Fruit fly (Drosophila melanogaster): ENCODE results near the gene SPE.

The SPE gene

DNA sequence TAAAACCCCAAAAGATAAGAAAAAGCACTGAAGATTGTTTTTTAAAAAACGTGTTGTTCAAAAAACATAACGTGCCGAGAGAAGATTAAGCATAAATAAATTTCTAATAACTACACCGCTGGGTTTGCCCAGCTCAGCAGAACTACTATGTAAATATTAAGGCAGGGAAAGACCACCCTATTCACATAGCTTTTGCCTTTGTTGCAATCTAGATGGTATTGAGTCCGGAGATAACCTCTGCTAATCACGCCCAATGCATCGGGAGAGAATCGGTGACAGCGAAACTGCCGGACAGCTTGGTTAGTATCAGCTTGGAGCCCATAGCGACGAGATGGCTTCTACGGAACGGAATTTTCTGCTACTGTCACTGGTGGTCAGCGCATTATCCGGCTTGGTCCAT lies at the start of gene SPE:
Gene SPE (plus strand): TSS at position 301 of the 400 bp plus-strand sequence.
- TF ChIP-seq CG8478 (optimal IDR thresholded peaks at IDR 0.05) (no peak), CTCF (optimal IDR thresholded peaks at IDR 0.05) (no peak)

DNA sequence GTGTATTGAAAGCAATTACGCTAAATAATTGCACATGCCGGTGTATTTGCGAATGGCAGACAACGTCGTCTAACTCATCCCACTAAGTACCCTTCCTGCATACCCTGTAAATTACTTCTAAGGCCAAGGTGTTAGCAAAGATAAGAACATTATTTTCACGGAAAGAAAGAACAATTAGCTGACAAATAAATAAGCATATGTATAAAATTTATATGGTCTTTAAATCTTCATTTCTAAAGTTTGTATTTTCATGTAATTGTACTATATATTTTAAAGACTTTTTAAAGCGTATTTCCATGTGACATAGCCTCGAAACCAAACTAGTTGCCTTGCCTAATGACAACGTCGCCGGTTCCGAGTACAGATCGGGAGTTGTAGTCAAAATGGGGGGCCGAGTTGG lies 48.8 kb upstream of the SPE start:
- TF ChIP-seq CTCF (optimal IDR thresholded peaks at IDR 0.05) (no peak), CG8478 (optimal IDR thresholded peaks at IDR 0.05) (no peak)

DNA sequence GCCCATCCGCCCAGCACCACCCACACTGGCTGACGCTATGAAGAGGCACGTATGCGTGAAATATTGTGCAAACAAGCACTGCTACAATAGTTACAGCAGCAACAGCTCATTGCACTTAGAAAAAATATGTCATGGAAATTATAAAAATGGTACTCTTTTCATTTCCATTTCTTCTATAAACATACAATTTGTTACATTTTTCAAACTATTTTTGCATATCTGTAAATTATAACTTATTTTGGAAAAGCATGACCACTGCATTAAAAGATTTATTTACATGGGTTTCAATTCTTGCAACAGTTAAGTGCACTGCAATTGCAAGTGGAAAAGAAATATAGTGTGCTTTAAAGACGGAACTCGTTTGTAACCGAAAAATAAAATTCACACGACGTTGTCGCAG lies 47.7 kb upstream of the SPE start:
- TF ChIP-seq CTCF (optimal IDR thresholded peaks at IDR 0.05) = no peak
- no peak for TF ChIP-seq CG8478 (optimal IDR thresholded peaks at IDR 0.05)

DNA sequence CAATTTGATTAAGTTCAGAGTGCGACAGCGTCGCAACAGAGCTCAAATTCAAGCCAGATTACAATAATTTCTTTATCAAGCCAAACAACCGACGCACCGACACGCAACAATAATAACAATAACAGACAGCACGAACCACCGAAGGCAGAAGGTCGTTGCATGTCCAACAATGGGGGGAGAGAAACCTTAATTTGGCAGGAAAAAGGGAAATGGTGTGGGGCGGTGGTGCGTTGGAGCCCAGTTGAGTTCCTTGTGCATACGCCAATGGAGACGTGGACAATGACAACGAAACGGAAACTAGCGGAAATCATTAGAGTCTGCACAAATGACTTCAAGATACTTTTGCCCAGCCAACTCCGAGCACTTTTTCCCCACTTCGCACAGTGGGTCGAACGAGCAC lies 46.5 kb upstream of the SPE start:
- TF ChIP-seq CG8478 (optimal IDR thresholded peaks at IDR 0.05) (no peak), CTCF (optimal IDR thresholded peaks at IDR 0.05) (no peak)

DNA sequence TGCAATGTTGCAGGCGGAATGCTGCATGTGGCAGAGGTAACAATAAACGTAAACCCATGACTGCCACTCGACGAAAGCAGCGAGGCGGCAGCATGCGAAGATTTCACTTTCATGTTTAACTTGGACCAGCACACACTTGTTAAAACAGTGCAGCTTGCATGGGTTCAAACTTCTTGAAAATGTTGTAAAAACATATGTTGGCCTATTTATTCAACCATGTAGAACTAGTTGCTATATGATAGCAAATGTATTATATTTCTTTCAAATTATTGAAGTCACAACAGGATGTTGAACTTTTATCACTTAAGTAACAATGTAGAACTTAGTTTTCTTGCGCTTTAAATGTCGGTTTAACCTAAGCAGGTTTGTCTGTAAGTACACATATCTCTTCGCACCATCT lies 43.2 kb upstream of the SPE start:
- TF ChIP-seq CG8478 (optimal IDR thresholded peaks at IDR 0.05) (no peak), CTCF (optimal IDR thresholded peaks at IDR 0.05) (no peak)

DNA sequence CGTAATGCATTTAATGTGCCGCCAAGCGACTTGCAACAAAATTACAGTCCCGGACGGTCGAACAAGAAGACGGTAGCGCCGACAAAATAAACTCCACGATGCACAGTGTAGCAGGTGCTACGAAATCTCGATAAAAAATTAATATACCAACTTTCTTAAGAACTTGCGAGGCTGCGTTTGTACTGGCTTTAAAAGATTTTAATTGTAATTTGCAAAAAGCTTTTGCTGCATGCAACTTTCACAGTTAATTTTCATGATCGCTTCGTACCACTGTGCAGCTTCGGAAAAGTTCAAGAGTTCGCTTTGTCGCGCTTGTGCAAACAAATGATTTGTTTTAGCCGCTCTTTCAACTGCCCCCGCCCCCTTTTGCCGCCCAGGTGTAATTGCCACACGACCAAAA lies 39.9 kb upstream of the SPE start:
- TF ChIP-seq CTCF (optimal IDR thresholded peaks at IDR 0.05) (no peak), CG8478 (optimal IDR thresholded peaks at IDR 0.05) (no peak)

DNA sequence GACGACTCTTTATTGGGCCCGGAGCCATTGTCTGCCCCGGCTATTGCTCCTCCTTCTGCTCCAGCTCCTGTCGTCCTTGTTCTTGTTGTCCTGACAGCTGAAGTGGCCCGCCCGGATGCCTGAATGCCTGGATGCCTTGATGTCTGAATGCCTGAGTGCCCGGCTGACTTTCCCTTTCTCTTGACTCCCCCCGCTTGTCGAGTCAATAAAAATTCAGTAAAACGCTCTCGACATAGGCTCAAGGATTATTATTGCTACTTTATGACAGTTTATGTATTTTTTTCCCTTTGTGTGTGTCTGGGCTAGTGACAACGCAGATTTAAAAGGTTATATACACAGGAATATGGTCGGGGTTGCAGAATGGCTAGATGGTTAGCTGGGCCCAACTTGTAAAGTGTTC lies 36.2 kb upstream of the SPE start:
- no peak for TF ChIP-seq CG8478 (optimal IDR thresholded peaks at IDR 0.05)
- TF ChIP-seq CTCF (optimal IDR thresholded peaks at IDR 0.05) = no peak

DNA sequence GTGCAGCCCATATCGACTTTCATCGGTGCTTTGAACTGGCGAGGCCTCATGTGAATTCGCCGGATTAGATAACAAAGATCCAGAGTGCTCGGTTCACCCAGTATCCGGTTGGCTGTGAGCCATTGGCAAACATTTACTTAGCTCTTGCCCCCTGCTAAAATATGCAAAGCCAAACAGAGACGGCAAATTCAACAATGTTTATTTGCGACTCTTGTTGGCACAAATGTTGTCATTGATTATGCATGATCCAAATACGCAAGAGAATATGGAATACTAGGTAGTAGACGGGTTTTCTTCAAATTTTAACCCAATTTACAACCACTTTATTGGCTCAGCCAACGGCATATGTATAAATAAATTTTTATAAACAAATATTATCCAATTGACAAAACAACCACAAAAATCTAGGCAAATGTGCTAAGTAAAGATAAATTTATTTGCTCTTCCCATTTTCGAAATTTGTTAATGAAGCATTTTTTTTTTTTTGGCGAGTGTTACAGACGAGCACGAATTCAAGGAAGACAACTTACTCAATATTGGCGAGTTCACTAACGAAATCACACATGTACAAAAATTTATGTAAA lies 33.4 kb upstream of the SPE start:
- no peak for TF ChIP-seq CG8478 (optimal IDR thresholded peaks at IDR 0.05)
- TF ChIP-seq CTCF (optimal IDR thresholded peaks at IDR 0.05) = no peak

DNA sequence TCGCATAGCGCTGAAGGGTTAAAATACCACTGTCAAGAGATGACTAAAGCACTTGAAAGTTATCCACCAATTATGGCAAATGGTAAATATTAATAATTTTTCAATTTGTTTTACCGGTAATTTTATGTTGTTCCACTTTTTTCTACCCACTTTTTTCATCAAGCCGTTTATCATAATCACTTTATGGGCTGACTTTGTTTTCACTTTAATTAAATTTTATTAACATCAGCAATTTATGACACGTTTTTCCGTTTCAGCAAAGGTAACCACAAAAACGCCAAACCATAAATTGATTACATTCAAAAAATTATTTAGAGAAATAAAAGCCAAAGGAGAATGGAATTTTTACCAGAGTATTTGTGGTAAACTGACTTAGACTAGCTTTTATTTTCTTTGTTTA lies 30.6 kb upstream of the SPE start:
- no peak for TF ChIP-seq CTCF (optimal IDR thresholded peaks at IDR 0.05)
- no peak for TF ChIP-seq CG8478 (optimal IDR thresholded peaks at IDR 0.05)

DNA sequence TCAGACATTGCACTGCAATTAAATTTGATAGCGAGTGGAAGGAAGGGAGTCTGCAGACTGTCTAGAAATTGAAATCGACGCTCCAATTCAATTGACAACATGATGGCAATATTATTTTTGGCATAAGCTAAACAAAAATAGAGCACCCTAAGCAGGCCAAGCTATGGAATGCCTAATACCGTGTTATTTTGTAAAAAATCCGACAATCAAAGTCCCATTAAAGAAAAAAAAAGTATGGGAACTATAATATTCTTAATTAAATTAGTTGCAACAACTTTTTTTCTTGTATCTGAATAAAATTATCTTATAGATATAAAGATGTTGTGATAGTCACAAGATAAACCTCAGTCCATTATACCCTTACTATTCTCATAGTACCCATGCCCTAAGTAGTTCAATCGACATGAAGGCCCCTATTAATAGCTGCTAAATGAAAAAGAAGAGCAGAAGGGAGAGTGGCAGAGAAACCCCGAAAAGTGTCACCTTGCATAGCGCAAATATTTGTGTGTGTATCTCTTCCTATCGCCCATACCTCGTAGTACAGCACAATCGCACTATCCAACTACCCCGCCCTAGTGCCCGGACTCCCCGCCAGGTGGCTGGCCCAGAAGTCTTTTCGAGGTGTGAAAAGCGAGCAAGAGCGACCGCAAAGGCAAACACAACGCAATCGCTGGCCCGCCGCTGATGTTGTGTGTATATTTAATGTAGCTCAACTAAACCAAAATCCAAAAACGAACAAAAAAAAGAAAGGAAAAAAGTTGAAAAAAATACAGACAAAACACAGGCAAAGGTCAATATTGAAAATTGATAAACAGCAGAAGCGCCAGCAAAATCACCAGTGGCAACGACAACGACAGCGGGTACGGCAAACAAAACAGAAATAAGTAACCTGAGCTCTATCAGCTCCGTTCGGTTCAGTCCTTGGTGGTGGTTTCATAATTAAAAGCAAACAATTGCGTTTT lies 28.4 kb upstream of the SPE start:
- peak; percentile 79 to 80 for TF ChIP-seq CTCF (optimal IDR thresholded peaks at IDR 0.05)
- no peak for TF ChIP-seq CG8478 (optimal IDR thresholded peaks at IDR 0.05)

DNA sequence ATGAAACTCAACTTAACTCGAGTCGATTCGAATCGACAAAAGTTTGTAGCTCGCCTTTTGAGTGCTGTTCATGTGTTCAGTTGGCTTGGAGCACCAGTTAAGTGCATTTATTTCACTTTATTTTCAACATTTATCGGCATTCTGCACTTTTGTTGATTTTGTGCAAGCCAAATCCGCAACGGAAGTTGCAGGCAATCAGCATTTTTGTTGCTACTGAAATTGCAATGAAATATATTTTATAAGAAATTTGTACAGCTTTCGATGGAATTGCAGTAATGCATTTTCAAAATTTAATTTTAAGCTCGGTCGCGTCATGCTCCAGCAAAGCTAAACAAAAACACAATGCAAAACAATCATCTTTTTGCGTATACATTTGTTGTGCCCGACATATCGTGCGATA lies 27.1 kb upstream of the SPE start:
- no peak for TF ChIP-seq CG8478 (optimal IDR thresholded peaks at IDR 0.05)
- TF ChIP-seq CTCF (optimal IDR thresholded peaks at IDR 0.05) = no peak

DNA sequence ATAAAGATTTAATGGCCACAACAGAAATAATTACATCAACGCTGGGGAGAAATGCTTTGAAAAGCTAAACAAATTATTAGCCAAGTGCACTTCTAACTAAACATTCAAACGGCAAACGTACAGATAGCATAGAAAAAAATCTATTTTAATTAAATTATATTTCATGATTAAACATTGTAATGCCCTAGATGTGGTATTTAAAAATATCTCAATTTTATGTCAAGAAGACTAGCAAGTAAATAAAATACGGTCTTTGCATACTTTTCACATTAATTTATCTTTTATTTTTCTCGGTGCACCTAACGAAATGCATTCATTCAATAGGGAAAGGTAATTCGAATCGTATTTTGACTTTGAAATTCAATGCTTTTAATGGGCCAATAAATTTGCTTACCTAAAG lies 26.5 kb upstream of the SPE start:
- TF ChIP-seq CTCF (optimal IDR thresholded peaks at IDR 0.05) (no peak), CG8478 (optimal IDR thresholded peaks at IDR 0.05) (no peak)

DNA sequence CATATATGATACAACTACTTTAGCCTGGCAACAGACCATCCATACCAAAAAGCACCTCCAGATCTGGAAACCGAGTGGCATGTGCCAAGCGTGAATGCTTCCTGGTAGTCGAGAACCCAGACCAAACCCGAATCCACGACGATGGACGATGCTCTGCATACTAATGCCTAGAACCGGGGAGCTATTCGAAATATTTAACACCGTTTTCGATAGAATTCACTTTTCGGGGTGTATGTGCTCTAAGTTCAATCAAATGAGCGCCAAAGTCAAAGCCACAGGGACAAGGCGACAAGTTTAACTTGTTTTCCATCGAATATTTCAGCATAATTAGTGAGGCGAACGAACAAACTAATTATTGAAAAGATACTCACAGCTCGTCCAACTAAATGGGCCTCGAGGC lies 23.3 kb upstream of the SPE start:
- no peak for TF ChIP-seq CTCF (optimal IDR thresholded peaks at IDR 0.05)
- TF ChIP-seq CG8478 (optimal IDR thresholded peaks at IDR 0.05) = no peak

DNA sequence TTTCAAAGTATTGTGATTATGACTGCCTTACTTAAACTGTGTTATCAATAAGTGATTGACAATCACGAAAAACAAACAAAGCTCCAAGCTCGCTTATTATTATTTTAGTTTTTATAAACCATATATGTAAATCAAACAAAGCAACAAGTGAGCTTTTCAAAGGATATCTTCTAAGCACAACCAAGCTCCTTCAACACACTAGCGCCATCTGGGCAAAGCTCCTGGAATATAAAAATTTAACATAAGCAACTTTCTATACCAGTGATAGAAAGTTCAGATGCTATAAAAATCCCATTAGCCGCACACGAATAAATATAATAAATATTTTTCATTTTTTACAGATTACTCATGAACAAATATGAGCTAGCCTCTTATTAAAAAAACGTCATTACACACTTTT lies 21.6 kb upstream of the SPE start:
- TF ChIP-seq CG8478 (optimal IDR thresholded peaks at IDR 0.05) (no peak), CTCF (optimal IDR thresholded peaks at IDR 0.05) (no peak)

DNA sequence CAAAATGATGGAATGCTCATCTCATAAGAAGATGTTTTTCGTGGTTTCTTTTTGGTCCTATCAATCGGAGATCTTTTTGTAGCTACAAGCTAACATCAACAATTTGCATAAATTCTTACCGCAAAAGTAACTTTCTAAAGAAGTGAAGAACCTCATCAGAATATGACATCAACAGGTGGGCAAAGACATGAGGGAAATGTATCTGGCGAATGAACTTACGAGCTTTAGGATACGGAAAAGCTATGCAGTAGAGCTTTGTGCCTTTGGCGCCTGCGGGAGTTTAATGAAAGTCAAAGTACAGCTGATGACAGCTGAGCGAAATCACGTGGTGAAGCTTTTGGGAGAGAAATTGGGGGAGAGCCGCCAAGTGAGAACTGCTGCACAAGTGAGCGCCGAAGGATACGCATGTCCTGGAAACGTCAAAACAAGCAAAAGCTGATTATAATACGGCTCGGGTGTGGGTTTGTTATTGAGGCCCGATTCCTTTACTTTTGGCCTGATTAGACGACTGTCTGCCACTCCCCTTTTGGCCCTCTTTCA lies 19.3 kb upstream of the SPE start:
- TF ChIP-seq CG8478 (optimal IDR thresholded peaks at IDR 0.05) (no peak), CTCF (optimal IDR thresholded peaks at IDR 0.05) (no peak)

DNA sequence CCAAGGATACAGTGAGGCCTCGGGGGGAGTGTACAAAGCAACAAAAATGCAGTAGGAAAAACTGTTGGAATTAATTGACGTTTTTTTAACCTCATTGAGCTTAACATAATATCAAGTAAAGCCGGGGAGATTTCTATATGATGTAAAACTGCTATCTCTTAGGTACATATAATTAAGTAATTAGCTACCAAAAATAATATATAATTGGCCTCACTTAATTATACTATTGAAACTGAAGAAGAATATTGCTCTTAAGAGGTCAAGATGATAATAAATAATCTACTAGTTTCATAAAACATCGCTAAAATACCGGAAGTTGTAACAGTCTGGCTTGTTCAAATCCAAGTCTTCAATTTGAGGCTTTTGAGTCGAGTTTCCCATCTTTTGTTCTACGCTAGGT lies 18.6 kb upstream of the SPE start:
- TF ChIP-seq CTCF (optimal IDR thresholded peaks at IDR 0.05) = no peak
- TF ChIP-seq CG8478 (optimal IDR thresholded peaks at IDR 0.05) = no peak
